Fruit fly (Drosophila melanogaster) whole organism, embryonic: Measurements from ENCODE around the gene Mgstl.

ENCODE experiments used
- CG14014 ChIP-seq: fragments of 200-800 bp; sonication (Bioruptor generic); IDR thresholded peaks from 2 replicates; pipeline ENCODE4 v1.3.6; 2022; ENCODE audit warnings: missing biosample characterization, missing genetic modification characterization
- CG32532 ChIP-seq: fragments of 200-800 bp; sonication (Bioruptor generic); IDR thresholded peaks from 2 replicates; pipeline ENCODE4 v1.3.6; 2022; ENCODE audit warnings: missing biosample characterization, missing genetic modification characterization
- CTCF ChIP-seq: fragments of 200-800 bp; sonication (Bioruptor generic); optimal IDR thresholded peaks from 2 replicates; lab custom pipeline; 2017; ENCODE audit warnings: missing biosample characterization, mild to moderate bottlenecking, missing genetic modification characterization, moderate library complexity
- CkIIα-i1 ChIP-seq: fragments of 200-800 bp; sonication (Bioruptor generic); IDR thresholded peaks from 2 replicates; pipeline ENCODE4 v1.3.6; 2022; ENCODE audit warnings: missing biosample characterization, missing genetic modification characterization
- Ets97D ChIP-seq: fragments of 200-800 bp; sonication (Bioruptor generic); optimal IDR thresholded peaks from 3 replicates; lab custom pipeline; 2016; ENCODE audit warnings: missing biosample characterization, missing genetic modification characterization
- Trl ChIP-seq, 3 experiments: fragments of >200 bp in 2 of 3; fragments of 200-800 bp in 1 of 3; sonication (Bioruptor generic) in 1 of 3; optimal IDR thresholded peaks; 2 replicates in 1 of 3; 3 replicates in 2 of 3; lab custom pipeline; 2016 to 2017; ENCODE audit warnings: missing biosample characterization in 1 of 3, missing genetic modification characterization in 1 of 3
- br ChIP-seq: fragments of >200 bp; optimal IDR thresholded peaks from 2 replicates; lab custom pipeline; 2017
- crp ChIP-seq, 2 experiments: fragments of 200-800 bp; sonication (Bioruptor generic); optimal IDR thresholded peaks; 2 replicates in 1 of 2; 3 replicates in 1 of 2; lab custom pipeline; 2017; ENCODE audit warnings: missing biosample characterization in 2 of 2, missing genetic modification characterization in 2 of 2, mild to moderate bottlenecking in 1 of 2, moderate library complexity in 1 of 2
- dmrt11E ChIP-seq: fragments of 200-800 bp; sonication (Bioruptor generic); optimal IDR thresholded peaks from 3 replicates; lab custom pipeline; 2018; ENCODE audit warnings: missing biosample characterization, mild to moderate bottlenecking, missing genetic modification characterization, moderate library complexity
- dpn ChIP-seq, 2 experiments: fragments of 200-800 bp; sonication (Bioruptor generic); optimal IDR thresholded peaks; 3 replicates each; lab custom pipeline; 2016; ENCODE audit warnings: missing biosample characterization in 2 of 2, missing genetic modification characterization in 2 of 2
- klu ChIP-seq: fragments of 200-800 bp; sonication (Bioruptor generic); IDR thresholded peaks from 2 replicates; pipeline ENCODE4 v1.3.6; 2022; ENCODE audit warnings: missing biosample characterization, missing genetic modification characterization
- lab ChIP-seq: fragments of 200-800 bp; sonication (Bioruptor generic); optimal IDR thresholded peaks from 3 replicates; lab custom pipeline; 2017; ENCODE audit warnings: missing biosample characterization, missing genetic modification characterization, mild to moderate bottlenecking, moderate library complexity, missing genetic modification reagents
- sqz ChIP-seq: fragments of 200-800 bp; sonication (Bioruptor generic); optimal IDR thresholded peaks from 3 replicates; lab custom pipeline; 2018; ENCODE audit warnings: missing biosample characterization, mild to moderate bottlenecking, missing genetic modification characterization
- usp ChIP-seq: fragments of >200 bp; optimal IDR thresholded peaks from 2 replicates; lab custom pipeline; 2017; ENCODE audit warnings: missing biosample characterization, missing genetic modification characterization

DNA sequence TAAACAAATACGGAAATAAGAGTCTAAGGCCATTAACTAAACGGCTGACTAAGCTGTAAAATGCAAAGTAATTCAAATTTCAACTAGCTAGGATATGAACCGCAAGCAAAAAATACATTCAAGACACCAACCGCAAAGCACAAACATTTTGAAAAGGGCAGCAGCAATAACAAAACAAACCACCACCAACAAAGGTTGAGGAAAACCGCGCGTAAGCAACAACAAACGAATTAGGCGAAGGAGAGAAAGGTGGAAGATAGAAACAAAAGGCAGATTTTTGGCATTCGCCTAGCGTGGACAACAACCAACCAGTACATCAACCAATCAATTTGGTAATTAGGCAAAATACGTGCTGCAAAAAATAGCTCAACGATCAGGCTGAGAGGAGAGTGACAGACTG lies 18.7 kb downstream of the Mgstl start:
- no peak for TF ChIP-seq Trl (optimal IDR thresholded peaks at IDR 0.05; lab: Kevin White, UChicago)
- no peak for TF ChIP-seq Trl (GFP tag; optimal IDR thresholded peaks at IDR 0.05; lab: Kevin White, UChicago)
- no peak for TF ChIP-seq dmrt11E (tag; lab: Kevin White, UChicago)
- no peak for TF ChIP-seq dpn (GFP tag; optimal IDR thresholded peaks at IDR 0.05; lab: Kevin White, UChicago)
- TF ChIP-seq CG14014 (GFP tag; lab: Robert Waterston, UW), result no peak
- TF ChIP-seq usp (GFP tag; lab: Kevin White, UChicago), result no peak
- TF ChIP-seq CTCF (GFP tag; lab: Kevin White, UChicago), result peak; percentile 83
- no peak for TF ChIP-seq Ets97D
- no peak for TF ChIP-seq CG32532 (GFP tag; lab: Robert Waterston, UW)
- no peak for TF ChIP-seq crp (GFP tag; optimal IDR thresholded peaks at IDR 0.05; lab: Kevin White, UChicago)
- no peak for TF ChIP-seq CkIIα-i1 (GFP tag; lab: Robert Waterston, UW)
- peak; percentile 74 for TF ChIP-seq sqz (GFP tag; lab: Kevin White, UChicago)
- no peak for TF ChIP-seq br (lab: Kevin White, UChicago)
- no peak for TF ChIP-seq lab (GFP tag; lab: Kevin White, UChicago)
- TF ChIP-seq klu (GFP tag; lab: Robert Waterston, UW), result no peak
